Fruit fly (Drosophila melanogaster) whole organism, embryonic: ENCODE data around the gene Neurl4.

ENCODE experiments used
- BEAF-32 ChIP-seq: fragments of 200-800 bp; sonication (Bioruptor generic); optimal IDR thresholded peaks from 3 replicates; lab custom pipeline; 2017; ENCODE audit warnings: missing biosample characterization, missing genetic modification characterization, mild to moderate bottlenecking, moderate library complexity, missing genetic modification reagents
- CG11723 ChIP-seq: fragments of 200-800 bp; sonication (Bioruptor generic); optimal IDR thresholded peaks from 2 replicates; lab custom pipeline; 2017; ENCODE audit warnings: missing biosample characterization, mild to moderate bottlenecking, missing genetic modification characterization
- CG17328 ChIP-seq: fragments of 200-800 bp; sonication (Bioruptor generic); IDR thresholded peaks from 2 replicates; pipeline ENCODE4 v1.3.6; 2022; ENCODE audit warnings: missing biosample characterization, missing genetic modification characterization
- CG2678 ChIP-seq: fragments of 200-800 bp; sonication (Bioruptor generic); optimal IDR thresholded peaks from 3 replicates; lab custom pipeline; 2019; ENCODE audit warnings: missing biosample characterization, mild to moderate bottlenecking, missing genetic modification characterization, moderate library complexity
- CG2712 ChIP-seq: fragments of 200-800 bp; optimal IDR thresholded peaks from 3 replicates; lab custom pipeline; 2019; ENCODE audit warnings: missing biosample characterization, mild to moderate bottlenecking, missing genetic modification characterization, moderate library complexity
- CG32772 ChIP-seq: fragments of 200-800 bp; sonication (Bioruptor generic); IDR thresholded peaks from 2 replicates; pipeline ENCODE4 v1.3.6; 2022; ENCODE audit warnings: missing biosample characterization, missing genetic modification characterization
- CG34224 ChIP-seq: fragments of 200-800 bp; sonication (Bioruptor generic); IDR thresholded peaks from 3 replicates; pipeline ENCODE4 v1.3.6; 2022; ENCODE audit warnings: missing biosample characterization, missing genetic modification characterization; ENCODE audit not compliant: partially characterized antibody
- CG3838 ChIP-seq: fragments of 200-800 bp; sonication (Bioruptor generic); optimal IDR thresholded peaks from 3 replicates; lab custom pipeline; 2016; ENCODE audit warnings: missing biosample characterization, missing genetic modification characterization
- CG4854 ChIP-seq: fragments of 200-800 bp; sonication (Bioruptor generic); optimal IDR thresholded peaks from 2 replicates; lab custom pipeline; 2016; ENCODE audit warnings: missing biosample characterization, missing genetic modification characterization, inconsistent platforms
- CG6272 ChIP-seq: fragments of 200-800 bp; sonication (Bioruptor generic); IDR thresholded peaks from 2 replicates; pipeline ENCODE4 v1.3.6; 2022; ENCODE audit warnings: missing biosample characterization, missing genetic modification characterization
- CG6689 ChIP-seq: fragments of 200-800 bp; sonication (Bioruptor generic); IDR thresholded peaks from 2 replicates; pipeline ENCODE4 v1.3.6; 2022; ENCODE audit warnings: missing biosample characterization, missing genetic modification characterization
- CG7963 ChIP-seq: fragments of 200-800 bp; sonication (Bioruptor generic); IDR thresholded peaks from 3 replicates; pipeline ENCODE4 v1.3.6; 2022; ENCODE audit warnings: missing biosample characterization, missing genetic modification characterization; ENCODE audit not compliant: partially characterized antibody
- CG8924 ChIP-seq: fragments of 200-800 bp; optimal IDR thresholded peaks from 3 replicates; lab custom pipeline; 2019; ENCODE audit warnings: missing biosample characterization, mild to moderate bottlenecking, missing genetic modification characterization, moderate library complexity
- CG9609 ChIP-seq: fragments of 200-800 bp; sonication (Bioruptor generic); optimal IDR thresholded peaks from 3 replicates; lab custom pipeline; 2016; ENCODE audit warnings: missing biosample characterization, missing genetic modification characterization
- CG9876 ChIP-seq: fragments of 200-800 bp; sonication (Bioruptor generic); optimal IDR thresholded peaks from 2 replicates; lab custom pipeline; 2016; ENCODE audit warnings: missing biosample characterization, missing genetic modification characterization
- D ChIP-seq, 2 experiments: fragments of 200-800 bp in 1 of 2; fragments of >200 bp in 1 of 2; sonication (Bioruptor generic) in 1 of 2; optimal IDR thresholded peaks; 2 replicates in 1 of 2; 3 replicates in 1 of 2; lab custom pipeline; 2017; ENCODE audit warnings: mild to moderate bottlenecking in 1 of 2, missing biosample characterization in 1 of 2, missing genetic modification characterization in 1 of 2, missing genetic modification reagents in 1 of 2
- Doc3 ChIP-seq: fragments of 200-800 bp; sonication (Bioruptor generic); IDR thresholded peaks from 3 replicates; pipeline ENCODE4 v1.3.6; 2022; ENCODE audit warnings: missing biosample characterization, missing genetic modification characterization; ENCODE audit not compliant: partially characterized antibody
- Dp ChIP-seq: fragments of 200-800 bp; sonication (Bioruptor generic); optimal IDR thresholded peaks from 2 replicates; lab custom pipeline; 2018; ENCODE audit warnings: missing biosample characterization, mild to moderate bottlenecking, missing genetic modification characterization, moderate library complexity
- Fer1 ChIP-seq: fragments of 200-800 bp; sonication (Bioruptor generic); optimal IDR thresholded peaks from 2 replicates; lab custom pipeline; 2017; ENCODE audit warnings: missing biosample characterization, mild to moderate bottlenecking, missing genetic modification characterization
- Gsc ChIP-seq: fragments of 200-800 bp; sonication (Bioruptor generic); IDR thresholded peaks from 2 replicates; pipeline ENCODE4 v1.3.6; 2022; ENCODE audit warnings: missing biosample characterization, missing genetic modification characterization
- HLH3B ChIP-seq: fragments of 200-800 bp; sonication (Bioruptor generic); IDR thresholded peaks from 2 replicates; pipeline ENCODE4 v1.3.6; 2022; ENCODE audit warnings: missing biosample characterization, missing genetic modification characterization
- Lhr ChIP-seq: fragments of 200-800 bp; sonication (Bioruptor generic); optimal IDR thresholded peaks from 3 replicates; lab custom pipeline; 2017; ENCODE audit warnings: mild to moderate bottlenecking, missing biosample characterization, missing genetic modification reagents, missing genetic modification characterization
- MESR4 ChIP-seq: fragments of 200-800 bp; sonication (Bioruptor generic); optimal IDR thresholded peaks from 2 replicates; lab custom pipeline; 2018; ENCODE audit warnings: missing biosample characterization, mild to moderate bottlenecking, missing genetic modification characterization, moderate library complexity
- Mes4 ChIP-seq: fragments of 200-800 bp; sonication (Bioruptor generic); optimal IDR thresholded peaks from 2 replicates; lab custom pipeline; 2016; ENCODE audit warnings: missing biosample characterization, missing genetic modification characterization
- Myb ChIP-seq: fragments of 200-800 bp; sonication (Bioruptor generic); optimal IDR thresholded peaks from 2 replicates; lab custom pipeline; 2016; ENCODE audit warnings: missing biosample characterization, missing genetic modification characterization
- NC2α ChIP-seq: fragments of 200-800 bp; sonication (Bioruptor generic); optimal IDR thresholded peaks from 2 replicates; lab custom pipeline; 2016; ENCODE audit warnings: missing biosample characterization, missing genetic modification characterization
- NFAT ChIP-seq: fragments of 200-800 bp; sonication (Bioruptor generic); IDR thresholded peaks from 2 replicates; pipeline ENCODE4 v1.3.6; 2022; ENCODE audit warnings: missing biosample characterization, missing genetic modification characterization
- Opbp ChIP-seq: fragments of 200-800 bp; sonication (Bioruptor generic); IDR thresholded peaks from 3 replicates; pipeline ENCODE4 v1.3.6; 2022; ENCODE audit warnings: missing biosample characterization, missing genetic modification characterization; ENCODE audit not compliant: partially characterized antibody
- Ptx1 ChIP-seq: fragments of 200-800 bp; sonication (Bioruptor generic); IDR thresholded peaks from 2 replicates; pipeline ENCODE4 v1.3.6; 2022; ENCODE audit warnings: missing biosample characterization, missing genetic modification characterization
- Rx ChIP-seq: fragments of 200-800 bp; sonication (Bioruptor generic); IDR thresholded peaks from 2 replicates; pipeline ENCODE4 v1.3.6; 2022; ENCODE audit warnings: missing biosample characterization, missing genetic modification characterization
- Ssrp ChIP-seq: fragments of 200-800 bp; sonication (Bioruptor generic); optimal IDR thresholded peaks from 2 replicates; lab custom pipeline; 2018; ENCODE audit warnings: missing biosample characterization, mild to moderate bottlenecking, missing genetic modification characterization, moderate library complexity
- Vsx1 ChIP-seq: fragments of 200-800 bp; sonication (Bioruptor generic); optimal IDR thresholded peaks from 2 replicates; lab custom pipeline; 2017; ENCODE audit warnings: missing biosample characterization, mild to moderate bottlenecking, missing genetic modification characterization, missing genetic modification reagents
- ap ChIP-seq: fragments of 200-800 bp; sonication (Bioruptor generic); IDR thresholded peaks from 2 replicates; pipeline ENCODE4 v1.3.6; 2022; ENCODE audit warnings: missing biosample characterization, missing genetic modification characterization
- ase ChIP-seq: fragments of 200-800 bp; sonication (Bioruptor generic); IDR thresholded peaks from 3 replicates; pipeline ENCODE4 v1.3.6; 2022; ENCODE audit warnings: missing biosample characterization, missing genetic modification characterization
- ewg ChIP-seq: fragments of 200-800 bp; sonication (Bioruptor generic); optimal IDR thresholded peaks from 3 replicates; lab custom pipeline; 2017; ENCODE audit warnings: mild to moderate bottlenecking, missing biosample characterization, missing genetic modification reagents, missing genetic modification characterization
- gsb-n ChIP-seq: fragments of 200-800 bp; sonication (Bioruptor generic); optimal IDR thresholded peaks from 3 replicates; lab custom pipeline; 2018; ENCODE audit warnings: missing biosample characterization, mild to moderate bottlenecking, missing genetic modification characterization
- jigr1 ChIP-seq: fragments of 200-800 bp; sonication (Bioruptor generic); IDR thresholded peaks from 3 replicates; pipeline ENCODE4 v1.3.6; 2022; ENCODE audit warnings: missing biosample characterization, missing genetic modification characterization
- lab ChIP-seq: fragments of 200-800 bp; sonication (Bioruptor generic); optimal IDR thresholded peaks from 3 replicates; lab custom pipeline; 2017; ENCODE audit warnings: missing biosample characterization, missing genetic modification characterization, mild to moderate bottlenecking, moderate library complexity, missing genetic modification reagents
- oc ChIP-seq: fragments of 200-800 bp; sonication (Bioruptor generic); optimal IDR thresholded peaks from 2 replicates; lab custom pipeline; 2018; ENCODE audit warnings: missing biosample characterization, mild to moderate bottlenecking, missing genetic modification characterization, moderate library complexity
- odd ChIP-seq: fragments of 200-800 bp; sonication (Bioruptor generic); optimal IDR thresholded peaks from 2 replicates; lab custom pipeline; 2017; ENCODE audit warnings: missing biosample characterization, mild to moderate bottlenecking, missing genetic modification characterization
- peb ChIP-seq: fragments of 200-800 bp; sonication (Bioruptor generic); IDR thresholded peaks from 2 replicates; pipeline ENCODE4 v1.3.6; 2022; ENCODE audit warnings: missing biosample characterization, missing genetic modification characterization
- pum ChIP-seq: fragments of 200-800 bp; sonication (Bioruptor generic); optimal IDR thresholded peaks from 2 replicates; lab custom pipeline; 2016; ENCODE audit warnings: missing biosample characterization, missing genetic modification characterization
- sr ChIP-seq: fragments of 200-800 bp; sonication (Bioruptor generic); IDR thresholded peaks from 3 replicates; pipeline ENCODE4 v1.3.6; 2022; ENCODE audit warnings: missing biosample characterization, missing genetic modification characterization
- tgo ChIP-seq: fragments of 200-800 bp; sonication (Bioruptor generic); IDR thresholded peaks from 3 replicates; pipeline ENCODE4 v1.3.6; 2022; ENCODE audit warnings: missing biosample characterization, missing genetic modification characterization
- tna ChIP-seq: fragments of 200-800 bp; sonication (Bioruptor generic); IDR thresholded peaks from 2 replicates; pipeline ENCODE4 v1.3.6; 2022; ENCODE audit warnings: missing biosample characterization, missing genetic modification characterization; ENCODE audit not compliant: partially characterized antibody
- trem ChIP-seq: fragments of 200-800 bp; optimal IDR thresholded peaks from 3 replicates; lab custom pipeline; 2019; ENCODE audit warnings: missing biosample characterization, mild to moderate bottlenecking, missing genetic modification characterization, moderate library complexity
- zen2 ChIP-seq: fragments of 200-800 bp; sonication (Bioruptor generic); IDR thresholded peaks from 3 replicates; pipeline ENCODE4 v1.3.6; 2022; ENCODE audit warnings: missing biosample characterization, missing genetic modification characterization; ENCODE audit not compliant: partially characterized antibody
- zfh1 ChIP-seq: fragments of 200-800 bp; sonication (Bioruptor generic); IDR thresholded peaks from 3 replicates; pipeline ENCODE4 v1.3.6; 2022; ENCODE audit warnings: missing biosample characterization, missing genetic modification characterization

Neurl4 gene

DNA sequence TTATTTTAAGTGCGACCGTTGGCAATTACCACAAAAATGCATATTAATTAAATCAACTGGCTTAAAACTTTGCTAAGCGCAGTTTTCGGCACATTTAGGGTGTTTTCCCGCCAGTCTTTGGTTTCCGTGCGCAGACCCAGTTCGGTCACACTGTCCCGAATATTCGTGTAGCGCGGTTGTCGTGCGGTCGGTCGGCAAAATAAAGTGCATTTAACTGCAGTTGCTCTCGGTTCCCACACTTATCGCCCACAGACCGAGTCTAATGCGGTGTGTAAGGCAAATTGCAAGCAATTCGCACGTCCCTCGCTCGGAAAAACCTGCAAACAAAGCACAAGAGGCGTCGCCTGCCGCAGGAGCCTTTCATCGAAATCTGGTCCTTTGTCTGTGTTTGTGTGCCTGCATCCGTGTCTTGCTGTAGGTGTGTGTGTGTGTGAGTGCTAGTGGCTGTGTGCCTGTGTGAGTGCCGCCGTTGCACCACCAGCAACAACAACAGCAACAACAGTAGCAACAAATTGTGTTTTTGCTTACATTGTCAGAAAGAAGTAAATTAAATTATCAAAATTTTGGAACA lies 3.5 kb upstream of the Neurl4 start, which contains the start of the genes CG13484 and Frl (continued):
- peak; percentile 55 for TF ChIP-seq BEAF-32
- peak; percentile 15 for TF ChIP-seq oc
- TF ChIP-seq D (optimal IDR thresholded peaks at IDR 0.05; lab: Kevin White, UChicago) = peak; percentile 98
- no peak for TF ChIP-seq D (GFP tag; optimal IDR thresholded peaks at IDR 0.05; lab: Kevin White, UChicago)
- TF ChIP-seq Dp (GFP tag; lab: Kevin White, UChicago) = peak; percentile 67
- peak; percentile 12 for TF ChIP-seq CG4854 (GFP tag; lab: Kevin White, UChicago)
- TF ChIP-seq NC2α (GFP tag; lab: Kevin White, UChicago) = peak; percentile 24
- peak; percentile 68 for TF ChIP-seq ewg (GFP tag; lab: Kevin White, UChicago)
- TF ChIP-seq Myb = peak; percentile 52
- peak; percentile 92 for TF ChIP-seq MESR4 (GFP tag; lab: Kevin White, UChicago)
- TF ChIP-seq odd = peak; percentile 16
- peak; percentile 43 for TF ChIP-seq Mes4 (GFP tag; lab: Kevin White, UChicago)
- no peak for TF ChIP-seq zen2
- peak; percentile 70 for TF ChIP-seq CG32772 (GFP tag; lab: Robert Waterston, UW)
- no peak for TF ChIP-seq jigr1 (GFP tag; lab: Robert Waterston, UW)
- peak; percentile 30; the same call in 1 of the 3 replicates for TF ChIP-seq Opbp (GFP tag; lab: Robert Waterston, UW)
- peak; percentile 53; the same call in 1 of the 3 replicates for TF ChIP-seq sr
- peak; percentile 56 for TF ChIP-seq trem
- TF ChIP-seq CG17328 (GFP tag; lab: Robert Waterston, UW) = peak; percentile 39
- no peak for TF ChIP-seq ap (GFP tag; lab: Robert Waterston, UW)
- no peak for TF ChIP-seq ase
- TF ChIP-seq CG8924 (tag; lab: Kevin White, UChicago) = peak; percentile 74
- TF ChIP-seq, all 482 proteins: peak for 210

DNA sequence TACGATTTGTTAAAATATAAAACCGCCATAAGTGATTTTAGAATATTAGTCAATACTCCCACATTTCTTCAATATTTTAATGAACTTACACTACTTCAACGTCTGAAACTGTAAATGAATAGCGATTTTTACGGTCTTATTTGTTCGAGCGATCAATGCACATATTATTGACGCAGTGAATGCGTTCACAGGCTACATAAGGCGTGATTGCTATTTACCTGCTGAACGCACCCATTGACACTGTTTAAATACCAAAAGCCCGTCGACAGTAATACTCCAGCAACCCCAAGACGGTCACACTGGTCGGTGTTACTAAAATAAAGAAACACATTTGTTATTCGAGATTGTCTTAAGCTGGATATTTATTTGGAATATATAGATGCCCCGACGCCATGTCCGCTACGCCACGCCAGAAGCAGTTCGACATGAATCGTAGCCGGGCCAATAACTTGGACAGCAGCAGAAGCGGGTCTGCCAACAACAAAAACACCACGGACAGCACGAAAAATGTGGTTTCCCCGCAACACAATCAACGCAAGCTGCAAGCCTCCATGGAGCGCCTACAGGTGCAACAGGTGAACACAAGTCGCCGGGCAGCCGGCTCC lies 1.4 kb upstream of the Neurl4 start, which contains the start of gene CG6833:
Gene CG6833 (plus strand): TSS at position 263 of the 605 bp plus-strand sequence.
- peak; percentile 77 for TF ChIP-seq CG9876 (GFP tag; lab: Kevin White, UChicago)
- TF ChIP-seq CG9609 (GFP tag; lab: Kevin White, UChicago) = peak; percentile 78
- peak; percentile 13 for TF ChIP-seq Lhr (GFP tag; lab: Kevin White, UChicago)
- TF ChIP-seq CG2678 (tag; lab: Kevin White, UChicago) = peak; percentile 69
- no peak for TF ChIP-seq gsb-n (tag; lab: Kevin White, UChicago)
- peak; percentile 57 for TF ChIP-seq peb (GFP tag; lab: Robert Waterston, UW)
- TF ChIP-seq Opbp (GFP tag; lab: Robert Waterston, UW) = no peak
- peak; percentile 72 for TF ChIP-seq tgo
- TF ChIP-seq NFAT (GFP tag; lab: Robert Waterston, UW) = peak; percentile 94
- TF ChIP-seq tna (GFP tag; lab: Robert Waterston, UW) = no peak
- TF ChIP-seq Gsc (GFP tag; lab: Robert Waterston, UW) = no peak
- peak; percentile 29 for TF ChIP-seq Ssrp (tag; lab: Kevin White, UChicago)
- no peak for TF ChIP-seq CG34224 (GFP tag; lab: Robert Waterston, UW)
- TF ChIP-seq Vsx1 (GFP tag; lab: Kevin White, UChicago) = no peak
- peak; percentile 72 for TF ChIP-seq Rx (GFP tag; lab: Robert Waterston, UW)
- TF ChIP-seq lab (GFP tag; lab: Kevin White, UChicago) = peak; percentile 74
- peak; percentile 73 for TF ChIP-seq CG6272 (GFP tag; lab: Robert Waterston, UW)
- TF ChIP-seq CG3838 (GFP tag; lab: Kevin White, UChicago) = no peak
- TF ChIP-seq zfh1 (GFP tag; lab: Robert Waterston, UW) = peak; percentile 81
- peak; percentile 68 for TF ChIP-seq HLH3B (GFP tag; lab: Robert Waterston, UW)
- no peak for TF ChIP-seq CG7963
- TF ChIP-seq pum (GFP tag; lab: Kevin White, UChicago) = peak; percentile 82
- no peak for TF ChIP-seq CG11723
- peak; percentile 85 for TF ChIP-seq Ptx1 (GFP tag; lab: Robert Waterston, UW)
- peak; percentile 59 for TF ChIP-seq Fer1 (GFP tag; lab: Kevin White, UChicago)
- no peak for TF ChIP-seq Doc3 (GFP tag; lab: Robert Waterston, UW)
- TF ChIP-seq CG6689 (GFP tag; lab: Robert Waterston, UW) = peak; percentile 50
- peak; percentile 73 for TF ChIP-seq CG2712
